Worm (Caenorhabditis elegans): Measurements from ENCODE around the gene C35C5.9.

DNA sequence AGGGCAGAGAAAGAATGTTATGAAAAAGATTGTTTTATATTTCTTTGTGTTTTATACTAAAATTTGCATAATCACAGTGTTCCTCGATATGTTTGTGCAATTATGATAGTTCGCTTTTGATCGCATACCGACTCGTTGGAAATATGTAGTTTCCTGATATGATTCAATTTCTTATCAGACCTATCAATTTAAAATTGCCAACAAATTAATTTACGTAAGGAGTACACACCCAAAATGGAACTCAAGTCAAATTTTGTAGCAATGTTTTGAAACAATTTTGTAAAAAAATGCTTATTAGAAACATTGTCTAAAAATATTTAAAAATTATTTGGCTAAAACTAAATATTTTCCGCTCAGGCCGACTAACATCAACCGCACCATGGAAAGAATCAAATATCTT, 35.8 kb upstream of the C35C5.9 start:
- TF ChIP-seq mdl-1 (tag; optimal IDR thresholded peaks at IDR 0.05), result no peak
- no peak for TF ChIP-seq alr-1 (tag; optimal IDR thresholded peaks at IDR 0.05)
